Fruit fly (Drosophila melanogaster) whole organism, adult: ENCODE measurements around the gene CG13482.

Experiments
- CG14711 ChIP-seq: fragments of 200-800 bp; sonication (Bioruptor generic); optimal IDR thresholded peaks from 2 replicates; lab custom pipeline; 2018; ENCODE audit warnings: missing biosample characterization, mild to moderate bottlenecking, missing genetic modification characterization, moderate library complexity
- CG5204 ChIP-seq: fragments of 200-800 bp; sonication (Bioruptor generic); optimal IDR thresholded peaks from 2 replicates; lab custom pipeline; 2016; ENCODE audit warnings: missing biosample characterization, missing genetic modification characterization
- CG7045 ChIP-seq: fragments of 200-800 bp; sonication (Bioruptor generic); optimal IDR thresholded peaks from 2 replicates; lab custom pipeline; 2017; ENCODE audit warnings: missing biosample characterization, mild to moderate bottlenecking, missing genetic modification characterization
- tj ChIP-seq: fragments of 200-800 bp; sonication (Bioruptor generic); optimal IDR thresholded peaks from 3 replicates; lab custom pipeline; 2017; ENCODE audit warnings: missing biosample characterization, mild to moderate bottlenecking, missing genetic modification characterization, moderate library complexity

dm6 chr3L:14326267-14326666, 2.9 kb upstream of the CG13482 start:
- TF ChIP-seq CG7045 (no peak), CG5204 (no peak), CG14711 (tag; lab: Kevin White, UChicago) (no peak), tj (GFP tag; lab: Kevin White, UChicago) (no peak)
